Worm (Caenorhabditis elegans) whole organism, L1 larva: Measurements from ENCODE around the gene Y38F1A.4.

Source experiments
- C16A3.4 ChIP-seq: fragments of 150-350 bp; optimal IDR thresholded peaks from 2 replicates; lab custom pipeline; 2014; ENCODE audit warnings: missing biosample characterization, missing genetic modification characterization
- aha-1 ChIP-seq: fragments of 150-350 bp; optimal IDR thresholded peaks from 2 replicates; lab custom pipeline; 2014; ENCODE audit warnings: missing biosample characterization, missing genetic modification characterization
- ama-1 ChIP-seq: fragments of 150-350 bp; optimal IDR thresholded peaks from 2 replicates; lab custom pipeline; 2014
- blmp-1 ChIP-seq: fragments of 150-350 bp; optimal IDR thresholded peaks from 2 replicates; lab custom pipeline; 2014; ENCODE audit warnings: missing biosample characterization, missing genetic modification characterization
- ces-1 ChIP-seq: fragments of 150-350 bp; optimal IDR thresholded peaks from 2 replicates; lab custom pipeline; 2014; ENCODE audit warnings: missing biosample characterization, missing genetic modification reagents, missing genetic modification characterization
- dpl-1 ChIP-seq, 3 experiments: fragments of 150-350 bp in 2 of 3; sonication (generic microtip) in 1 of 3; optimal IDR thresholded peaks; 2 replicates each; lab custom pipeline; 2014 to 2017; ENCODE audit warnings: missing biosample characterization in 3 of 3, missing genetic modification characterization in 3 of 3, missing genetic modification reagents in 3 of 3
- efl-1 ChIP-seq, 4 experiments: fragments of 150-350 bp; optimal IDR thresholded peaks in 3 of 4; peaks in 1 of 4; 1 replicate in 1 of 4; 2 replicates in 3 of 4; lab custom pipeline; 2014; ENCODE audit warnings: missing biosample characterization in 2 of 4, missing genetic modification characterization in 2 of 4, missing genetic modification reagents in 2 of 4
- egl-13 ChIP-seq: sonication (generic microtip); optimal IDR thresholded peaks from 2 replicates; lab custom pipeline; 2016; ENCODE audit warnings: missing genotype, missing genetic modification reagents, missing genetic modification characterization, missing compliant biosample characterization
- ets-5 ChIP-seq: fragments of 200-800 bp; sonication (Bioruptor generic); IDR thresholded peaks from 2 replicates; pipeline ENCODE4 v1.3.6; 2022; ENCODE audit warnings: missing genetic modification characterization, missing compliant biosample characterization
- fkh-10 ChIP-seq: sonication (generic microtip); optimal IDR thresholded peaks from 2 replicates; lab custom pipeline; 2017; ENCODE audit warnings: missing biosample characterization, missing genetic modification reagents, missing genetic modification characterization
- fos-1 ChIP-seq: fragments of 150-350 bp; optimal IDR thresholded peaks from 2 replicates; lab custom pipeline; 2014; ENCODE audit warnings: missing biosample characterization, missing genetic modification characterization
- isw-1 ChIP-seq: fragments of 200-800 bp; sonication (Bioruptor generic); IDR thresholded peaks from 2 replicates; pipeline ENCODE4 v1.3.6; 2022; ENCODE audit warnings: missing genetic modification characterization, missing compliant biosample characterization
- lin-13 ChIP-seq: fragments of 150-350 bp; optimal IDR thresholded peaks from 2 replicates; lab custom pipeline; 2014; ENCODE audit warnings: missing biosample characterization, missing genetic modification reagents, missing genetic modification characterization
- lin-35 ChIP-seq, 2 experiments: fragments of 150-350 bp; optimal IDR thresholded peaks; 2 replicates each; lab custom pipeline; 2014; ENCODE audit warnings: missing biosample characterization in 2 of 2, missing genetic modification characterization in 2 of 2, missing genetic modification reagents in 2 of 2
- lin-39 ChIP-seq: fragments of 150-350 bp; optimal IDR thresholded peaks from 2 replicates; lab custom pipeline; 2014; ENCODE audit warnings: missing biosample characterization, missing genetic modification reagents, missing genetic modification characterization
- lsy-2 ChIP-seq, 2 experiments: fragments of 150-350 bp; optimal IDR thresholded peaks; 2 replicates each; lab custom pipeline; 2014; ENCODE audit warnings: missing biosample characterization in 2 of 2, missing genetic modification characterization in 2 of 2
- mep-1 ChIP-seq: fragments of 150-350 bp; optimal IDR thresholded peaks from 2 replicates; lab custom pipeline; 2014; ENCODE audit warnings: missing biosample characterization, missing genetic modification characterization
- nhr-85 ChIP-seq: sonication (generic microtip); peaks from one replicate; lab custom pipeline; 2016; ENCODE audit warnings: missing genetic modification characterization, inconsistent platforms, missing compliant biosample characterization
- pax-3 ChIP-seq: fragments of 200-800 bp; sonication (Bioruptor generic); optimal IDR thresholded peaks from 2 replicates; lab custom pipeline; 2018; ENCODE audit warnings: mild to moderate bottlenecking, missing genetic modification characterization, moderate library complexity, missing compliant biosample characterization
- rnt-1 ChIP-seq: sonication (generic microtip); optimal IDR thresholded peaks from 2 replicates; lab custom pipeline; 2016; ENCODE audit warnings: mild to moderate bottlenecking, missing genetic modification characterization, moderate library complexity, missing compliant biosample characterization
- skn-1 ChIP-seq: fragments of 150-350 bp; optimal IDR thresholded peaks from 2 replicates; lab custom pipeline; 2014; ENCODE audit warnings: missing biosample characterization, missing genetic modification characterization
- tbx-2 ChIP-seq: sonication (generic microtip); optimal IDR thresholded peaks from 2 replicates; lab custom pipeline; 2016; ENCODE audit warnings: missing genetic modification characterization, missing compliant biosample characterization
- unc-62 ChIP-seq: fragments of 150-350 bp; optimal IDR thresholded peaks from 2 replicates; lab custom pipeline; 2014; ENCODE audit warnings: missing biosample characterization, missing genetic modification reagents, missing genetic modification characterization
- zip-4 ChIP-seq: fragments of 200-800 bp; sonication (Bioruptor generic); optimal IDR thresholded peaks from 2 replicates; lab custom pipeline; 2018; ENCODE audit warnings: mild to moderate bottlenecking, missing genetic modification characterization, moderate library complexity, missing compliant biosample characterization
- ztf-11 ChIP-seq, 2 experiments: sonication (generic microtip); optimal IDR thresholded peaks; 2 replicates each; lab custom pipeline; 2016 to 2017; ENCODE audit warnings: missing genetic modification characterization in 2 of 2, missing biosample characterization in 1 of 2, missing compliant biosample characterization in 1 of 2
- ztf-4 ChIP-seq: fragments of 150-350 bp; optimal IDR thresholded peaks from 2 replicates; lab custom pipeline; 2014; ENCODE audit warnings: missing biosample characterization, missing genetic modification characterization

The Y38F1A.4 gene

DNA sequence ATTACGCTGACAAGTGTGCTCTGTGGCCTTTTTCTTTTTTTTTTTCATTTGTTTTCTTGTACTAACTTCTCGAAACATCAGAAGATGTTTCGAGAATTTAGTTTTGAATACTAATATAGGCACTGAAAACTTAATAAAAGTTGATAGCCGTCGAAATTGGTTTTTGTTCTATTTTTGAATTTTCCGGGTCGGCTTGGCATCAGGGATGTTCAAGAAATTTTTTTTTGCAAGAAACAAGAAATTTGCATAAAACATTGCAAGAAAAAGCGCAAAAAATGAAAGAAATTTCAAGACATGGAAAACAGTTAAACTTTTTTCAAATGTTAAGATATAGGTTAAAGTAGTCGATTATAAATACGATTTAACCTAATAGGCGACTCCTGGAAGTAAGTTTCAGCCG lies 46.3 kb downstream of the Y38F1A.4 start (continued):
- no peak for TF ChIP-seq blmp-1

DNA sequence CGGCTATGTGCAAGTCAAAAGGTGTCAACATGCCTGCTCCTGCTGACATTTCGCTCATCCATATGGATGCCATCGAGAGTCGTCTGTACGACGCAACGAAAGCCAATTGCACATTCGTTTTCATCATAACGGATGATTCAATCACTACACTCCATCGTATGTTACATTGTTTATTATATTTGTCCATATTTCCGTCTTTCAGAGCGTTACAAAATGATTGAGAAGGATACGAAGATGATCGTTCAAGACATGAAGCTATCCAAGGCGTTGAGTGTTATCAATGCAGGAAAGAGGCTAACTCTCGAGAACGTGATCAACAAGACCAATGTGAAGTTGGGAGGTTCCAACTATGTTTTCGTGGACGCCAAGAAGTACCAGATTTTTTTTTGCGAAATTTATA lies 48.0 kb downstream of the Y38F1A.4 start:
- no peak for TF ChIP-seq pax-3 (tag; lab: Kevin White, UChicago)
- TF ChIP-seq C16A3.4 (tag; lab: Kevin White, UChicago), result no peak
- TF ChIP-seq ets-5, result no peak
- TF ChIP-seq tbx-2 (tag; lab: Kevin White, UChicago), result no peak
- TF ChIP-seq egl-13, result no peak
- no peak for TF ChIP-seq aha-1 (tag; lab: Kevin White, UChicago)
- no peak for TF ChIP-seq ztf-11 (tag; optimal IDR thresholded peaks at IDR 0.05; lab: Kevin White, UChicago)
- TF ChIP-seq zip-4 (GFP tag; lab: Kevin White, UChicago), result no peak
- TF ChIP-seq efl-1 (optimal IDR thresholded peaks at IDR 0.05; lab: Kevin White, UChicago), result no peak
- no peak for TF ChIP-seq efl-1 (GFP tag; optimal IDR thresholded peaks at IDR 0.05 in 1 of 2; lab: Kevin White, UChicago)
- TF ChIP-seq unc-62 (GFP tag; lab: Kevin White, UChicago), result no peak
- TF ChIP-seq ces-1 (GFP tag; lab: Kevin White, UChicago), result no peak

DNA sequence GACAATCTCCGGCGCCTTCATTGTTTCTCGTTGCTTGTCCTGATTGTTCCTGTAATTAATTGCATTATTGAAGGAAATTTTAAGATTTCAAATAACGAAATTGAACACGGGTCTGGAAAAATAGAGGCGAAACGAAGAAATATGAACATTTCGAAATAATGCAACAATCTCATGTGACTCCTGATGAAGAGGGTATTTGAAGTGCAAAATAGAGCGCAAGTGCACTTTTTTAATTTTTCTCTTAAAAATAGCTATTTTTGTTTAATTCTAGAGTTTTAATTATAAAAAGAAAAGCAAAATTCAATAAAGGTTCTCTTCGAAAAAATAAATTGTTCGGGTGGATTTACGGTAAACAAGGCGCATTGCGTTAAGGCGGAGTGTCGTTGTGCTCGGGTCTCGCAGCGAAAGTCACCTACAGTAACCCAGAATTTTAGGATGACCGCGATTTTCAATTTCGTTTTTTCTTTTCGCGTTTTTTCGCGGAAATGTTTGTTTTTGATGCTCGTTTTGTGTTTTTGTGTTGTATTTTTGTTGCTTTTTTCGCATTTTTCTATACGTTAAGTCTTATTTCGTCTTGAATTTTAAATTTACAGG lies 50.5 kb downstream of the Y38F1A.4 start, which contains the start of the genes F58G1.2 and wago-4:
Gene F58G1.2 (minus strand): TSS at position 51 of the 594 bp plus-strand sequence.
Gene wago-4 (plus strand): TSS at position 592 of the 594 bp plus-strand sequence.
- TF ChIP-seq ztf-4 (tag; lab: Kevin White, UChicago), result no peak
- peak in 1 of 2 experiments; percentile 94 for TF ChIP-seq lsy-2 (tag; optimal IDR thresholded peaks at IDR 0.05; lab: Kevin White, UChicago)
- TF ChIP-seq skn-1, result peak; percentile 35
- peak; percentile 56 to 58 for TF ChIP-seq efl-1 (optimal IDR thresholded peaks at IDR 0.05; lab: Kevin White, UChicago)
- TF ChIP-seq efl-1 (GFP tag; optimal IDR thresholded peaks at IDR 0.05 in 1 of 2; lab: Kevin White, UChicago), result peak; percentile 71 to 91
- TF ChIP-seq dpl-1 (GFP tag; optimal IDR thresholded peaks at IDR 0.05; lab: Kevin White, UChicago), result peak; percentile 23 to 70 (median 41)
- no peak for TF ChIP-seq ces-1 (GFP tag; lab: Kevin White, UChicago)
- TF ChIP-seq fos-1, result no peak
- TF ChIP-seq isw-1, result 0 out of 2 replicates have a peak, but pooled peaks have one; percentile 3
- TF ChIP-seq ama-1 (lab: Kevin White, UChicago), result no peak
- TF ChIP-seq lin-35 (GFP tag; optimal IDR thresholded peaks at IDR 0.05; lab: Kevin White, UChicago), result peak; percentile 26 to 54
- TF ChIP-seq ztf-11 (tag; optimal IDR thresholded peaks at IDR 0.05; lab: Kevin White, UChicago), result no peak
- TF ChIP-seq nhr-85 (tag; lab: Kevin White, UChicago), result peak; percentile 68
- TF ChIP-seq rnt-1 (tag; lab: Kevin White, UChicago), result peak; percentile 10
- no peak for TF ChIP-seq lin-39 (tag; lab: Kevin White, UChicago)
- TF ChIP-seq fkh-10, result no peak
- TF ChIP-seq lin-13 (GFP tag; lab: Kevin White, UChicago), result peak; percentile 14
- TF ChIP-seq mep-1 (tag; lab: Kevin White, UChicago), result peak; percentile 8
